Worm (Caenorhabditis elegans): ENCODE measurements around the gene pph-2.

The pph-2 gene

ce11 chrIV:11871083-11871482 lies 6.5 kb downstream of the pph-2 start (continued):
- no peak for TF ChIP-seq mab-9 (GFP tag; IDR thresholded peaks at IDR 0.05)
- TF ChIP-seq blmp-1 (tag; optimal IDR thresholded peaks at IDR 0.05) = no peak
- no peak; the same call in 1 of the 2 replicates for TF ChIP-seq ceh-88 (GFP tag; IDR thresholded peaks at IDR 0.05)
- no peak for TF ChIP-seq zip-4 (GFP tag; optimal IDR thresholded peaks at IDR 0.05)
- no peak for TF ChIP-seq irx-1 (tag; optimal IDR thresholded peaks at IDR 0.05)
- TF ChIP-seq sox-4 (tag; optimal IDR thresholded peaks at IDR 0.05) = peak; percentile 42
- TF ChIP-seq unc-30 (tag; optimal IDR thresholded peaks at IDR 0.05) = no peak
- TF ChIP-seq sup-37 (GFP tag; optimal IDR thresholded peaks at IDR 0.05) = no peak
- TF ChIP-seq ceh-90 (tag; optimal IDR thresholded peaks at IDR 0.05) = no peak
- no peak for TF ChIP-seq nhr-84 (tag; optimal IDR thresholded peaks at IDR 0.05)
- peak; percentile 38 for TF ChIP-seq fkh-10 (GFP tag; optimal IDR thresholded peaks at IDR 0.05)
- no peak for TF ChIP-seq C16A3.4 (tag; optimal IDR thresholded peaks at IDR 0.05)
- TF ChIP-seq egl-13 (tag; optimal IDR thresholded peaks at IDR 0.05) = no peak
- peak; percentile 30 for TF ChIP-seq ceh-8 (GFP tag; optimal IDR thresholded peaks at IDR 0.05)
- no peak for TF ChIP-seq efl-3 (GFP tag; optimal IDR thresholded peaks at IDR 0.05)
- no peak for TF ChIP-seq nhr-11 (tag; optimal IDR thresholded peaks at IDR 0.05)
- no peak for TF ChIP-seq zag-1 (tag; optimal IDR thresholded peaks at IDR 0.05)
- TF ChIP-seq nhr-90 (tag; optimal IDR thresholded peaks at IDR 0.05; ENCODE audit: poor library complexity) = no peak
- TF ChIP-seq dpl-1 (GFP tag; optimal IDR thresholded peaks at IDR 0.05) = peak in 1 of 3 experiments; percentile 20
- no peak; the same call in 1 of the 2 replicates for TF ChIP-seq nhr-19 (GFP tag; conservative IDR thresholded peaks at IDR 0.05)
- TF ChIP-seq egl-27 (tag; optimal IDR thresholded peaks at IDR 0.05) = no peak
- TF ChIP-seq elt-3 (tag; optimal IDR thresholded peaks at IDR 0.05) = no peak
- TF ChIP-seq F16B12.6 (tag; optimal IDR thresholded peaks at IDR 0.05) = no peak
- no peak for TF ChIP-seq C04F5.9 (tag; optimal IDR thresholded peaks at IDR 0.05)
- peak; percentile 89 for TF ChIP-seq fkh-8 (tag; optimal IDR thresholded peaks at IDR 0.05)
- peak; percentile 3 for TF ChIP-seq nhr-20 (tag; optimal IDR thresholded peaks at IDR 0.05)
- no peak for TF ChIP-seq ztf-4 (tag; optimal IDR thresholded peaks at IDR 0.05)
- no peak for TF ChIP-seq unc-98 (GFP tag; IDR thresholded peaks at IDR 0.05)
- no peak for TF ChIP-seq nhr-237 (tag; optimal IDR thresholded peaks at IDR 0.05)
- peak; percentile 12 to 43 for TF ChIP-seq lsy-2 (tag; optimal IDR thresholded peaks at IDR 0.05)
- no peak for TF ChIP-seq nhr-77 (tag; optimal IDR thresholded peaks at IDR 0.05)
- no peak for TF ChIP-seq mdl-1 (tag; optimal IDR thresholded peaks at IDR 0.05)
- no peak for TF ChIP-seq pqm-1 (tag; optimal IDR thresholded peaks at IDR 0.05)
- TF ChIP-seq efl-1 (optimal IDR thresholded peaks at IDR 0.05) = peak; percentile 7 to 26
- no peak for TF ChIP-seq efl-1 (GFP tag; optimal IDR thresholded peaks at IDR 0.05 in 1 of 2)
- TF ChIP-seq nhr-47 (tag; optimal IDR thresholded peaks at IDR 0.05) = peak; percentile 55
- peak; percentile 45 for TF ChIP-seq snu-23 (GFP tag; optimal IDR thresholded peaks at IDR 0.05)
- no peak for TF ChIP-seq ces-1 (GFP tag; optimal IDR thresholded peaks at IDR 0.05)
- TF ChIP-seq lir-3 (tag; optimal IDR thresholded peaks at IDR 0.05; ENCODE audit: poor library complexity) = no peak
- TF ChIP-seq nhr-12 (tag; optimal IDR thresholded peaks at IDR 0.05) = no peak
- peak; percentile 59 for TF ChIP-seq unc-86 (tag; optimal IDR thresholded peaks at IDR 0.05)
- no peak for TF ChIP-seq unc-62 (GFP tag; optimal IDR thresholded peaks at IDR 0.05)

- TF ChIP-seq nhr-28 (tag; optimal IDR thresholded peaks at IDR 0.05) (no peak), nhr-90 (tag; optimal IDR thresholded peaks at IDR 0.05; ENCODE audit: poor library complexity) (no peak), ceh-63 (GFP tag; optimal IDR thresholded peaks at IDR 0.05) (no peak), nhr-85 (tag) (no peak), skn-1 (tag; optimal IDR thresholded peaks at IDR 0.05) (no peak), efl-1 (optimal IDR thresholded peaks at IDR 0.05) (no peak), efl-1 (GFP tag; optimal IDR thresholded peaks at IDR 0.05 in 1 of 2) (no peak), alr-1 (tag; optimal IDR thresholded peaks at IDR 0.05; ENCODE audit: borderline replicate concordance) (no peak), unc-98 (GFP tag; IDR thresholded peaks at IDR 0.05) (no peak)
Observed at ce11 chrIV:11868452-11868851, 9.1 kb downstream of the pph-2 start.

Measured in whole organism, L1 larva.